Fruit fly (Drosophila melanogaster): ENCODE data around the gene Sox21b.
A peak's percentile ranks its signal among the peaks of the same experiment; 100 is the strongest.

Sox21b gene

DNA sequence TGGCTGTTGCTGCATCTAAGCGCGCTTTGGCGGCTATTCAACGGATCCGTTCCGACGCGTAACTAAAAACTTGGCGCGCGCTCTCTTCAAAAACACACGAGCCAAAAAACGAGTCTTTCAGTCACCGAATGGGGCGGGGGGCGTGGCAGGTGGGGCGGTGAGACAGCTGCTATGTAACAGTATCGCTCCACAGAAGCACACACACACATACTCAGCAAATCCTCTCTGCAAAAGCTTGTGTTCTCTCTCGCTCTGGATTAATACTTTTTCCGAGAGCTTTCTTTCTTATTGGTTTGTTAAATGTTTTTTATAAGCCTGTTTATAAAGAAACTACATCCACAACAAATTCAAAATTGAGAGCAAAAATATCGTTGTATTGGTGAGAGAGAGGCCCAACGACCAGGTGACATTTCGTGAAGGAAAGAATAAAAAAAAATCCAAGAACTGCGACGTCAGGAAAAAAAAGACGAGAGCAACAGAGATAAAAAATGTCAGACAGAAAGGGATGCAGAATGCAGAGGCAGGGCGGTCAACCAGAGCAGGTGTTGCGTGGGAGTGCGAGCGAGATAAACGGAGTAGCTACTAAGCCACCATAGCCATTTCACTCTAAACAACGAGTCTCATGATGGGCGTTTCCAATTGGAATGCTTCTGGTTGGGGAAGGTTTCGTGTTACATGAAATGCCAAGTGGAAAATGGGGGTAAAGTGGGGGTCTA is at the start of gene Sox21b (continued):
- TF ChIP-seq zfh2 (GFP tag; optimal IDR thresholded peaks at IDR 0.05) (no peak), HmgD (GFP tag; optimal IDR thresholded peaks at IDR 0.05) (peak; percentile 38), Mes4 (GFP tag; optimal IDR thresholded peaks at IDR 0.05) (peak; percentile 6), CoRest (tag; optimal IDR thresholded peaks at IDR 0.05) (peak; percentile 71), z (GFP tag; IDR thresholded peaks at IDR 0.05) (0 out of 3 replicates have a peak, but pooled peaks have one; percentile 38), dysf (GFP tag; IDR thresholded peaks at IDR 0.05) (no peak), ttk (GFP tag; IDR thresholded peaks at IDR 0.05) (peak; percentile 39; the same call in 1 of the 2 replicates), phol (tag; optimal IDR thresholded peaks at IDR 0.05) (peak; percentile 30), cg (GFP tag; optimal IDR thresholded peaks at IDR 0.05) (peak; percentile 73), CG13624 (GFP tag; optimal IDR thresholded peaks at IDR 0.05) (peak; percentile 26), Asciz (GFP tag; optimal IDR thresholded peaks at IDR 0.05) (no peak), CG8089 (GFP tag; optimal IDR thresholded peaks at IDR 0.05) (no peak), CG6272 (GFP tag; IDR thresholded peaks at IDR 0.05) (no peak), otp (GFP tag; IDR thresholded peaks at IDR 0.05) (peak; percentile 23; the same call in 1 of the 3 replicates), Adf1 (GFP tag; IDR thresholded peaks at IDR 0.05) (peak; percentile 81), Scr (GFP tag; IDR thresholded peaks at IDR 0.05; ENCODE audit: partially characterized antibody) (0 out of 2 replicates have a peak, but pooled peaks have one; percentile 26), CG16779 (GFP tag; IDR thresholded peaks at IDR 0.05) (no peak), CG32772 (GFP tag; IDR thresholded peaks at IDR 0.05) (peak; percentile 88), CG1832 (GFP tag; optimal IDR thresholded peaks at IDR 0.05) (peak; percentile 97), crp (GFP tag; optimal IDR thresholded peaks at IDR 0.05) (no peak), Jarid2 (GFP tag; optimal IDR thresholded peaks at IDR 0.05) (peak; percentile 81), ase (GFP tag; IDR thresholded peaks at IDR 0.05) (no peak; the same call in 2 of the 3 replicates), CG10321 (GFP tag; IDR thresholded peaks at IDR 0.05) (peak; percentile 100), Nf-YC (tag; optimal IDR thresholded peaks at IDR 0.05) (peak; percentile 99), oc (tag; optimal IDR thresholded peaks at IDR 0.05) (peak; percentile 83), so (GFP tag; IDR thresholded peaks at IDR 0.05) (peak; percentile 25; the same call in 1 of the 3 replicates), rib (GFP tag; IDR thresholded peaks at IDR 0.05) (0 out of 2 replicates have a peak, but pooled peaks have one; percentile 18), abd-A (tag; optimal IDR thresholded peaks at IDR 0.05) (peak; percentile 73), amos (GFP tag; IDR thresholded peaks at IDR 0.05; ENCODE audit: partially characterized antibody) (peak; percentile 36; the same call in 1 of the 2 replicates), crol (GFP tag; IDR thresholded peaks at IDR 0.05) (peak; percentile 67), chn (GFP tag; optimal IDR thresholded peaks at IDR 0.05) (peak; percentile 7), chm (GFP tag; IDR thresholded peaks at IDR 0.05) (peak; percentile 38; the same call in 1 of the 2 replicates), NC2α (GFP tag; optimal IDR thresholded peaks at IDR 0.05) (peak; percentile 11), tll (GFP tag; optimal IDR thresholded peaks at IDR 0.05) (peak; percentile 10 to 29), D (optimal IDR thresholded peaks at IDR 0.05) (peak; percentile 79), D (GFP tag; optimal IDR thresholded peaks at IDR 0.05) (peak; percentile 17)

DNA sequence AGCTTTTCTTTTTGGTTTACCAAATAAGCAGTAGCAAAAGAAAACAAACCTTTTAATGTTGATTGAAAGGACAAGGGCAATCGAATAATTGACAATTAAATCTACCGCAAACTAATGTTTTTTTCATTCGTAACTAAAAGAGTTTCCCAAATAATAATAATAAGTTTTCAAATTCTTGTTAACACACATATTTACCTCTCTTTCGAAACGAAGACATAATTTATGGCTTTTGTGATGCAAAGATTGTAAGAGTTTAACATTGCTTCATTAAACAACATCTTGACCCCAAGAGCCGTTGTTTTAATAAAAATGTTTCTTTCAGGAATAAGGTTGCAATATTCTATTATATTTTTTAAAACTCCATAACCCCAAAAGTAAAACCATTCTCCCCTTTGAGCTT is 47.4 kb upstream of the Sox21b start, which contains the start of gene D:
TSS of gene D (minus strand) at position 101 of the 400 bp plus-strand sequence.
- TF ChIP-seq Nf-YB (GFP tag; optimal IDR thresholded peaks at IDR 0.05) (no peak), CG3407 (GFP tag; optimal IDR thresholded peaks at IDR 0.05) (no peak), Dek (tag; optimal IDR thresholded peaks at IDR 0.05) (no peak), NfI (GFP tag; optimal IDR thresholded peaks at IDR 0.05) (no peak), MESR4 (GFP tag; optimal IDR thresholded peaks at IDR 0.05) (no peak), CG12659 (GFP tag; optimal IDR thresholded peaks at IDR 0.05) (no peak), CG31224 (GFP tag; IDR thresholded peaks at IDR 0.05) (no peak)
